Worm (Caenorhabditis elegans): ENCODE data around the gene fbxa-89.

- TF ChIP-seq efl-1 (optimal IDR thresholded peaks at IDR 0.05) (no peak), efl-1 (GFP tag; optimal IDR thresholded peaks at IDR 0.05 in 1 of 2) (no peak), Y116A8C.19 (tag; optimal IDR thresholded peaks at IDR 0.05; ENCODE audit: borderline replicate concordance) (no peak), fos-1 (tag; optimal IDR thresholded peaks at IDR 0.05) (no peak), mep-1 (tag; optimal IDR thresholded peaks at IDR 0.05) (no peak), nhr-76 (tag; optimal IDR thresholded peaks at IDR 0.05) (no peak), zag-1 (tag; optimal IDR thresholded peaks at IDR 0.05) (no peak), ztf-11 (tag; optimal IDR thresholded peaks at IDR 0.05) (no peak), C34B4.2 (tag; optimal IDR thresholded peaks at IDR 0.05) (no peak), fkh-8 (tag; optimal IDR thresholded peaks at IDR 0.05) (no peak), nhr-12 (tag; optimal IDR thresholded peaks at IDR 0.05) (no peak), egl-27 (tag; optimal IDR thresholded peaks at IDR 0.05) (no peak)
Measured at ce11 chrIII:12245570-12245969, 9.6 kb downstream of the fbxa-89 start.

All from whole organism, L1 larva.